Fruit fly (Drosophila melanogaster): Measurements from ENCODE around the gene Det.
A peak's percentile ranks its signal among the peaks of the same experiment; 100 is the strongest.

Gene Det

DNA sequence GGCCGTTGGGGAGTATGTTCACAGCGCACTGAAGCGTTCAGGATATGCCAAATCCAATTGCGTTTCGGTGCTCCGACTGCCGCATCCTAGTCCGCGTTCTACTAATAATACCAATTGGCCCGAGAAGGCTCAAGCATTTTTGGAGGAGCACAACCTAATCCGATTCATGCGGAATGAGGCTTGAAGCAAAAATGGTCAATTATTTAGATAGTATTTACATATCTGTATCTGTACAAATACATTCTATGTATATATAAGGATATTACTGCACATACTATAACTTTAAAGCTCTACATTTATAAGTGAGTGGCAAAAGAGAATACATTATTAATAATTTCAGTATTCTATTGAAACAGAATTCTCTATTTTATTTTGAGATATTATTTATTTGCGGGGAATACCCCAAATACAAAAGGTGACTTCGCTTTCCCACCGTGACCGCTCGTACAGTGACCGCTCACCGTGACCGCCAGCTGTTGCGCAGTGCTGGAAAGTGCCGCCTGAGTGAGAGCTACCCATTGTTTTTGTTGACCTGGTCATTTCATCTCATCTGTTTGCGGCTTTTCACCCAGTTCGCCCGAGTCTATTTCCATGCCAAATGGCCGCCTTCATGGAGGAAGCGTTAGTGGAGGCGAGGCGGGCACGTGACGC is 2.0 kb downstream of the Det start, which contains the start of gene CG5292 (continued):
- TF ChIP-seq CG31224 (GFP tag; IDR thresholded peaks at IDR 0.05), result no peak
- TF ChIP-seq CG2120 (GFP tag; optimal IDR thresholded peaks at IDR 0.05), result peak; percentile 72
- peak; percentile 89 to 98 for TF ChIP-seq crp (GFP tag; optimal IDR thresholded peaks at IDR 0.05)
- TF ChIP-seq sob (GFP tag; IDR thresholded peaks at IDR 0.05), result peak; percentile 83
- TF ChIP-seq fd3F (GFP tag; optimal IDR thresholded peaks at IDR 0.05), result peak; percentile 15
- TF ChIP-seq CG12155 (GFP tag; optimal IDR thresholded peaks at IDR 0.05), result peak; percentile 34
- peak; percentile 23; the same call in 1 of the 3 replicates for TF ChIP-seq HLH4C (GFP tag; IDR thresholded peaks at IDR 0.05; ENCODE audit: partially characterized antibody)
- TF ChIP-seq CG4328 (GFP tag; optimal IDR thresholded peaks at IDR 0.05), result peak; percentile 51
- TF ChIP-seq bab2 (GFP tag; optimal IDR thresholded peaks at IDR 0.05), result peak; percentile 19
- peak; percentile 34; the same call in 1 of the 2 replicates for TF ChIP-seq seq (GFP tag; IDR thresholded peaks at IDR 0.05)
- peak; percentile 59; the same call in 2 of the 4 replicates for TF ChIP-seq Dll (GFP tag; IDR thresholded peaks at IDR 0.05; ENCODE audit: partially characterized antibody)
- peak; percentile 65 for TF ChIP-seq pzg (GFP tag; optimal IDR thresholded peaks at IDR 0.05)
- no peak for TF ChIP-seq org-1 (GFP tag; optimal IDR thresholded peaks at IDR 0.05)
- no peak for TF ChIP-seq CG9797 (GFP tag; optimal IDR thresholded peaks at IDR 0.05)
- TF ChIP-seq CG11085 (GFP tag; IDR thresholded peaks at IDR 0.05), result peak; percentile 43; the same call in 1 of the 2 replicates
- peak; percentile 23; the same call in 1 of the 2 replicates for TF ChIP-seq sisA (GFP tag; IDR thresholded peaks at IDR 0.05)
- no peak for TF ChIP-seq CG10274 (GFP tag; optimal IDR thresholded peaks at IDR 0.05)
- no peak for TF ChIP-seq CG7987 (GFP tag; optimal IDR thresholded peaks at IDR 0.05)
- TF ChIP-seq CG9817 (tag; optimal IDR thresholded peaks at IDR 0.05), result peak; percentile 45
- 0 out of 2 replicates have a peak, but pooled peaks have one; percentile 37 for TF ChIP-seq CG7372 (GFP tag; IDR thresholded peaks at IDR 0.05)
- TF ChIP-seq CG10366 (GFP tag; IDR thresholded peaks at IDR 0.05), result peak; percentile 73
- no peak for TF ChIP-seq chinmo (GFP tag; IDR thresholded peaks at IDR 0.05; ENCODE audit: partially characterized antibody)
- peak; percentile 36 for TF ChIP-seq CG15696 (tag; optimal IDR thresholded peaks at IDR 0.05)
- no peak for TF ChIP-seq CG2889 (GFP tag; IDR thresholded peaks at IDR 0.05)
- peak; percentile 58 for TF ChIP-seq kah (GFP tag; optimal IDR thresholded peaks at IDR 0.05)
- 0 out of 3 replicates have a peak, but pooled peaks have one; percentile 29 for TF ChIP-seq CG14050 (GFP tag; IDR thresholded peaks at IDR 0.05)
- peak; percentile 36 for TF ChIP-seq CG10431 (GFP tag; optimal IDR thresholded peaks at IDR 0.05)
- TF ChIP-seq CG30431 (GFP tag; optimal IDR thresholded peaks at IDR 0.05), result no peak
- peak; percentile 56 for TF ChIP-seq nmo (GFP tag; optimal IDR thresholded peaks at IDR 0.05)
- peak; percentile 65 for TF ChIP-seq E2f2 (GFP tag; IDR thresholded peaks at IDR 0.05)
- no peak for TF ChIP-seq ato (GFP tag; IDR thresholded peaks at IDR 0.05; ENCODE audit: partially characterized antibody)
- peak; percentile 44 for TF ChIP-seq CG10209 (GFP tag; optimal IDR thresholded peaks at IDR 0.05)
- peak in 1 of 2 experiments; percentile 91 for TF ChIP-seq tll (GFP tag; optimal IDR thresholded peaks at IDR 0.05)
- TF ChIP-seq CG4707 (GFP tag; optimal IDR thresholded peaks at IDR 0.05), result no peak
- peak; percentile 19 for TF ChIP-seq Fer2 (tag; optimal IDR thresholded peaks at IDR 0.05)
- TF ChIP-seq C15 (GFP tag; IDR thresholded peaks at IDR 0.05), result 0 out of 3 replicates have a peak, but pooled peaks have one; percentile 21
- peak; percentile 22; the same call in 1 of the 2 replicates for TF ChIP-seq al (GFP tag; IDR thresholded peaks at IDR 0.05)
- no peak for TF ChIP-seq hkb (optimal IDR thresholded peaks at IDR 0.05)
- no peak; the same call in 1 of the 2 replicates for TF ChIP-seq hkb (GFP tag; IDR thresholded peaks at IDR 0.05)
- no peak for TF ChIP-seq lbe (GFP tag; optimal IDR thresholded peaks at IDR 0.05)
- TF ChIP-seq Side (GFP tag; optimal IDR thresholded peaks at IDR 0.05), result peak; percentile 50
- TF ChIP-seq Lpt (GFP tag; optimal IDR thresholded peaks at IDR 0.05), result no peak
- TF ChIP-seq CG15514 (GFP tag; optimal IDR thresholded peaks at IDR 0.05), result peak; percentile 37
- TF ChIP-seq croc (GFP tag; conservative IDR thresholded peaks at IDR 0.05), result peak; percentile 40; the same call in 2 of the 3 replicates
- TF ChIP-seq ssp (GFP tag; IDR thresholded peaks at IDR 0.05), result 0 out of 2 replicates have a peak, but pooled peaks have one; percentile 22
- TF ChIP-seq BEAF-32 (GFP tag; optimal IDR thresholded peaks at IDR 0.05), result peak; percentile 50
- peak; percentile 80 for TF ChIP-seq CG32532 (GFP tag; IDR thresholded peaks at IDR 0.05)
- TF ChIP-seq maf-S (GFP tag; optimal IDR thresholded peaks at IDR 0.05), result no peak

Measured in whole organism, embryonic.